Worm (Caenorhabditis elegans): Measurements from ENCODE around the gene twk-16.
A peak's percentile ranks its signal among the peaks of the same experiment; 100 is the strongest.

Gene twk-16

ce11 chrX:3035972-3036379, 44.9 kb upstream of the twk-16 start (continued):
- peak; percentile 78 for TF ChIP-seq zfp-2 (tag; optimal IDR thresholded peaks at IDR 0.05)
- TF ChIP-seq ceh-82 (tag; optimal IDR thresholded peaks at IDR 0.05) = no peak
- peak; percentile 89 for TF ChIP-seq nhr-11 (tag; optimal IDR thresholded peaks at IDR 0.05)
- peak; percentile 99 for TF ChIP-seq lim-7 (GFP tag; IDR thresholded peaks at IDR 0.05)
- peak; percentile 98 for TF ChIP-seq pha-4 (GFP tag; IDR thresholded peaks at IDR 0.05)
- TF ChIP-seq pha-4 (tag; optimal IDR thresholded peaks at IDR 0.05) = peak; percentile 23
- TF ChIP-seq lin-15B (tag; optimal IDR thresholded peaks at IDR 0.05) = no peak
- TF ChIP-seq F37D6.2 (tag; optimal IDR thresholded peaks at IDR 0.05) = peak; percentile 94
- peak; percentile 96 for TF ChIP-seq D1046.2 (GFP tag; IDR thresholded peaks at IDR 0.05)
- peak; percentile 1 for TF ChIP-seq nhr-237 (tag; optimal IDR thresholded peaks at IDR 0.05)
- no peak for TF ChIP-seq aly-2 (tag; optimal IDR thresholded peaks at IDR 0.05)
- no peak for TF ChIP-seq ztf-11 (tag; optimal IDR thresholded peaks at IDR 0.05)
- TF ChIP-seq lin-13 (GFP tag; optimal IDR thresholded peaks at IDR 0.05) = peak; percentile 83
- peak; percentile 90 for TF ChIP-seq ztf-7 (tag; optimal IDR thresholded peaks at IDR 0.05)
- TF ChIP-seq snpc-4 (tag; optimal IDR thresholded peaks at IDR 0.05) = no peak
- TF ChIP-seq zip-11 (GFP tag; IDR thresholded peaks at IDR 0.05) = peak; percentile 91
- TF ChIP-seq daf-19 (GFP tag; conservative IDR thresholded peaks at IDR 0.05) = peak; percentile 98
- TF ChIP-seq madf-9 (GFP tag; conservative IDR thresholded peaks at IDR 0.05) = peak; percentile 97
- TF ChIP-seq nhr-42 (GFP tag; IDR thresholded peaks at IDR 0.05) = peak; percentile 93
- no peak for TF ChIP-seq ceh-28 (tag; optimal IDR thresholded peaks at IDR 0.05)
- TF ChIP-seq daf-12 (tag; optimal IDR thresholded peaks at IDR 0.05) = no peak
- peak; percentile 97 for TF ChIP-seq arid-1 (GFP tag; conservative IDR thresholded peaks at IDR 0.05)
- TF ChIP-seq gei-8 (GFP tag; optimal IDR thresholded peaks at IDR 0.05) = peak; percentile 97
- TF ChIP-seq hif-1 (tag; optimal IDR thresholded peaks at IDR 0.05) = peak; percentile 75 to 87
- TF ChIP-seq dmd-8 (GFP tag; IDR thresholded peaks at IDR 0.05) = peak; percentile 100
- no peak for TF ChIP-seq skn-1 (tag; optimal IDR thresholded peaks at IDR 0.05)
- peak; percentile 97 for TF ChIP-seq lin-1 (GFP tag; IDR thresholded peaks at IDR 0.05)
- peak; percentile 91 for TF ChIP-seq Y48G9A.11 (GFP tag; IDR thresholded peaks at IDR 0.05)
- TF ChIP-seq lir-3 (tag; optimal IDR thresholded peaks at IDR 0.05) = peak; percentile 89
- peak; percentile 32; the same call in 1 of the 2 replicates for TF ChIP-seq set-16 (GFP tag; IDR thresholded peaks at IDR 0.05)
- peak; percentile 99 for TF ChIP-seq hmg-1.1 (GFP tag; IDR thresholded peaks at IDR 0.05)
- TF ChIP-seq F44E2.7 (GFP tag; IDR thresholded peaks at IDR 0.05) = peak; percentile 99
- peak; percentile 39 for TF ChIP-seq lin-39 (tag; optimal IDR thresholded peaks at IDR 0.05)
- peak; percentile 95 for TF ChIP-seq ZK337.2 (GFP tag; IDR thresholded peaks at IDR 0.05)
- peak; percentile 100 for TF ChIP-seq aha-1 (tag)
- peak; percentile 91 for TF ChIP-seq nhr-6 (tag; optimal IDR thresholded peaks at IDR 0.05)
- no peak for TF ChIP-seq ZK546.5 (tag; optimal IDR thresholded peaks at IDR 0.05)
- TF ChIP-seq vab-7 (GFP tag; IDR thresholded peaks at IDR 0.05) = peak; percentile 99
- TF ChIP-seq lin-29 (GFP tag; IDR thresholded peaks at IDR 0.05) = peak; percentile 93
- TF ChIP-seq lsy-2 (tag; optimal IDR thresholded peaks at IDR 0.05) = peak; percentile 67 to 88
- TF ChIP-seq fkh-10 (GFP tag; optimal IDR thresholded peaks at IDR 0.05) = peak; percentile 86
- TF ChIP-seq unc-39 (tag; optimal IDR thresholded peaks at IDR 0.05) = no peak
- peak; percentile 98 for TF ChIP-seq ctbp-1 (GFP tag; IDR thresholded peaks at IDR 0.05)
- TF ChIP-seq ceh-44 (GFP tag; IDR thresholded peaks at IDR 0.05) = peak; percentile 97
- TF ChIP-seq hlh-11 (tag; optimal IDR thresholded peaks at IDR 0.05) = peak; percentile 90
- TF ChIP-seq ceh-32 (tag; optimal IDR thresholded peaks at IDR 0.05; ENCODE audit: poor library complexity) = peak; percentile 86
- TF ChIP-seq daf-8 (GFP tag; IDR thresholded peaks at IDR 0.05) = peak; percentile 95
- TF ChIP-seq mes-2 (tag; optimal IDR thresholded peaks at IDR 0.05; ENCODE audit: poor library complexity, severe bottlenecking) = peak; percentile 83
- peak; percentile 63 for TF ChIP-seq nhr-25 (tag; optimal IDR thresholded peaks at IDR 0.05; ENCODE audit: borderline replicate concordance, insufficient read depth)
- peak; percentile 96 for TF ChIP-seq ceh-20 (GFP tag; IDR thresholded peaks at IDR 0.05)
- TF ChIP-seq spr-3 (GFP tag; optimal IDR thresholded peaks at IDR 0.05) = peak; percentile 93
- peak; percentile 89 for TF ChIP-seq nhr-48 (tag; optimal IDR thresholded peaks at IDR 0.05)
